Fruit fly (Drosophila melanogaster) whole organism, embryonic: ENCODE measurements around the gene Ptx1.

ENCODE experiments used
- Awh ChIP-seq: fragments of 200-800 bp; sonication (Bioruptor generic); IDR thresholded peaks from 2 replicates; pipeline ENCODE4, ENCODE4 v1.3.6; 2022; ENCODE audit warnings: missing biosample characterization, missing genetic modification characterization
- BtbVII ChIP-seq: fragments of 200-800 bp; sonication (Bioruptor generic); optimal IDR thresholded peaks from 3 replicates; lab custom pipeline; 2017; ENCODE audit warnings: missing biosample characterization, mild to moderate bottlenecking, missing genetic modification characterization
- C15 ChIP-seq: fragments of 200-800 bp; sonication (Bioruptor generic); IDR thresholded peaks from 3 replicates; pipeline ENCODE4 v1.3.6; 2022; ENCODE audit warnings: missing biosample characterization, missing genetic modification characterization
- CG13287 ChIP-seq: fragments of 200-800 bp; sonication (Bioruptor generic); IDR thresholded peaks from 2 replicates; pipeline ENCODE4 v1.3.6; 2022; ENCODE audit warnings: missing biosample characterization, missing genetic modification characterization; ENCODE audit not compliant: partially characterized antibody
- CG1529 ChIP-seq: fragments of 200-800 bp; sonication (Bioruptor generic); optimal IDR thresholded peaks from 3 replicates; lab custom pipeline; 2018; ENCODE audit warnings: missing biosample characterization, missing genetic modification characterization
- CG15479 ChIP-seq: fragments of 200-800 bp; sonication (Bioruptor generic); optimal IDR thresholded peaks from 3 replicates; lab custom pipeline; 2019; ENCODE audit warnings: missing biosample characterization, mild to moderate bottlenecking, missing genetic modification characterization, moderate library complexity
- CG18764 ChIP-seq: fragments of 200-800 bp; sonication (Bioruptor generic); optimal IDR thresholded peaks from 3 replicates; lab custom pipeline; 2016; ENCODE audit warnings: missing biosample characterization, missing genetic modification characterization
- CG2712 ChIP-seq: fragments of 200-800 bp; optimal IDR thresholded peaks from 3 replicates; lab custom pipeline; 2019; ENCODE audit warnings: missing biosample characterization, mild to moderate bottlenecking, missing genetic modification characterization, moderate library complexity
- CG3163 ChIP-seq: fragments of 200-800 bp; sonication (Bioruptor generic); optimal IDR thresholded peaks from 3 replicates; lab custom pipeline; 2016; ENCODE audit warnings: missing biosample characterization, missing genetic modification characterization
- CG32772 ChIP-seq: fragments of 200-800 bp; sonication (Bioruptor generic); IDR thresholded peaks from 2 replicates; pipeline ENCODE4 v1.3.6; 2022; ENCODE audit warnings: missing biosample characterization, missing genetic modification characterization
- CG33213 ChIP-seq: fragments of 200-800 bp; sonication (Bioruptor generic); optimal IDR thresholded peaks from 3 replicates; lab custom pipeline; 2016; ENCODE audit warnings: missing biosample characterization, missing genetic modification characterization
- CG33557 ChIP-seq: fragments of 200-800 bp; sonication (Bioruptor generic); optimal IDR thresholded peaks from 2 replicates; lab custom pipeline; 2019; ENCODE audit warnings: missing biosample characterization, mild to moderate bottlenecking, missing genetic modification characterization, moderate library complexity
- CG4328 ChIP-seq: fragments of 200-800 bp; sonication (Bioruptor generic); optimal IDR thresholded peaks from 3 replicates; lab custom pipeline; 2017; ENCODE audit warnings: missing biosample characterization, missing genetic modification reagents, missing genetic modification characterization
- CG7963 ChIP-seq: fragments of 200-800 bp; sonication (Bioruptor generic); IDR thresholded peaks from 3 replicates; pipeline ENCODE4 v1.3.6; 2022; ENCODE audit warnings: missing biosample characterization, missing genetic modification characterization; ENCODE audit not compliant: partially characterized antibody
- CG8944 ChIP-seq: fragments of 200-800 bp; sonication (Bioruptor generic); optimal IDR thresholded peaks from 3 replicates; lab custom pipeline; 2016; ENCODE audit warnings: missing biosample characterization, missing genetic modification characterization
- CG9437 ChIP-seq: fragments of 200-800 bp; sonication (Bioruptor generic); optimal IDR thresholded peaks from 2 replicates; lab custom pipeline; 2018; ENCODE audit warnings: missing biosample characterization, mild to moderate bottlenecking, missing genetic modification characterization
- CG9727 ChIP-seq: fragments of 200-800 bp; sonication (Bioruptor generic); optimal IDR thresholded peaks from 3 replicates; lab custom pipeline; 2017; ENCODE audit warnings: missing biosample characterization, mild to moderate bottlenecking, missing genetic modification characterization
- Ets65A ChIP-seq: fragments of 200-800 bp; sonication (Bioruptor generic); peaks from one replicate; lab custom pipeline; 2016; ENCODE audit warnings: missing biosample characterization, missing genetic modification characterization
- Fer2 ChIP-seq: fragments of 200-800 bp; sonication (Bioruptor generic); optimal IDR thresholded peaks from 2 replicates; lab custom pipeline; 2018; ENCODE audit warnings: missing biosample characterization, mild to moderate bottlenecking, missing genetic modification characterization, moderate library complexity
- Gsc ChIP-seq: fragments of 200-800 bp; sonication (Bioruptor generic); IDR thresholded peaks from 2 replicates; pipeline ENCODE4 v1.3.6; 2022; ENCODE audit warnings: missing biosample characterization, missing genetic modification characterization
- Hmr ChIP-seq: fragments of 200-800 bp; sonication (Bioruptor generic); optimal IDR thresholded peaks from 3 replicates; lab custom pipeline; 2017; ENCODE audit warnings: mild to moderate bottlenecking, missing biosample characterization, missing genetic modification reagents, missing genetic modification characterization
- Hr39 ChIP-seq: fragments of >200 bp; optimal IDR thresholded peaks from 2 replicates; lab custom pipeline; 2017
- Hr51 ChIP-seq, 2 experiments: fragments of 200-800 bp; sonication (Bioruptor generic); optimal IDR thresholded peaks; 2 replicates in 1 of 2; 3 replicates in 1 of 2; lab custom pipeline; 2016 to 2018; ENCODE audit warnings: missing biosample characterization in 2 of 2, missing genetic modification characterization in 2 of 2, mild to moderate bottlenecking in 1 of 2, moderate library complexity in 1 of 2
- MTF-1 ChIP-seq: fragments of 200-800 bp; sonication (Bioruptor generic); optimal IDR thresholded peaks from 2 replicates; lab custom pipeline; 2018; ENCODE audit warnings: missing biosample characterization, mild to moderate bottlenecking, missing genetic modification characterization, borderline replicate concordance
- Opbp ChIP-seq: fragments of 200-800 bp; sonication (Bioruptor generic); IDR thresholded peaks from 3 replicates; pipeline ENCODE4 v1.3.6; 2022; ENCODE audit warnings: missing biosample characterization, missing genetic modification characterization; ENCODE audit not compliant: partially characterized antibody
- Pdp1 ChIP-seq, 2 experiments: fragments of 200-800 bp; sonication (Bioruptor generic); optimal IDR thresholded peaks; 3 replicates each; lab custom pipeline; 2016; ENCODE audit warnings: missing biosample characterization in 2 of 2, missing genetic modification characterization in 2 of 2, mild to moderate bottlenecking in 1 of 2, moderate library complexity in 1 of 2
- Side ChIP-seq: fragments of 200-800 bp; sonication (Bioruptor generic); optimal IDR thresholded peaks from 2 replicates; lab custom pipeline; 2016; ENCODE audit warnings: missing biosample characterization, missing genetic modification characterization
- Spps ChIP-seq: fragments of 200-800 bp; sonication (Bioruptor generic); optimal IDR thresholded peaks from 2 replicates; lab custom pipeline; 2018; ENCODE audit warnings: missing biosample characterization, mild to moderate bottlenecking, missing genetic modification characterization
- Tbp ChIP-seq: fragments of >200 bp; optimal IDR thresholded peaks from 2 replicates; lab custom pipeline; 2018; ENCODE audit warnings: missing biosample characterization, missing genetic modification characterization
- ap ChIP-seq: fragments of 200-800 bp; sonication (Bioruptor generic); IDR thresholded peaks from 2 replicates; pipeline ENCODE4 v1.3.6; 2022; ENCODE audit warnings: missing biosample characterization, missing genetic modification characterization
- ara ChIP-seq: fragments of 200-800 bp; sonication (Bioruptor generic); IDR thresholded peaks from 2 replicates; pipeline ENCODE4 v1.3.6; 2022; ENCODE audit warnings: missing biosample characterization, missing genetic modification characterization
- bab2 ChIP-seq: fragments of 200-800 bp; sonication (Bioruptor generic); optimal IDR thresholded peaks from 2 replicates; lab custom pipeline; 2016; ENCODE audit warnings: missing biosample characterization, missing genetic modification characterization
- cato ChIP-seq: fragments of 200-800 bp; sonication (Bioruptor generic); optimal IDR thresholded peaks from 2 replicates; lab custom pipeline; 2016; ENCODE audit warnings: missing biosample characterization, missing genetic modification characterization, borderline replicate concordance
- dmrt11E ChIP-seq: fragments of 200-800 bp; sonication (Bioruptor generic); optimal IDR thresholded peaks from 3 replicates; lab custom pipeline; 2018; ENCODE audit warnings: missing biosample characterization, mild to moderate bottlenecking, missing genetic modification characterization, moderate library complexity
- emc ChIP-seq: fragments of 200-800 bp; sonication (Bioruptor generic); optimal IDR thresholded peaks from 2 replicates; lab custom pipeline; 2016; ENCODE audit warnings: missing biosample characterization, missing genetic modification characterization
- fd64A ChIP-seq: fragments of 200-800 bp; sonication (Bioruptor generic); optimal IDR thresholded peaks from 3 replicates; lab custom pipeline; 2018; ENCODE audit warnings: missing biosample characterization, mild to moderate bottlenecking, missing genetic modification characterization
- gfzf ChIP-seq: fragments of 200-800 bp; sonication (Bioruptor generic); optimal IDR thresholded peaks from 2 replicates; lab custom pipeline; 2016; ENCODE audit warnings: missing biosample characterization, mild to moderate bottlenecking, missing genetic modification characterization, moderate library complexity
- her ChIP-seq: fragments of 200-800 bp; sonication (Bioruptor generic); optimal IDR thresholded peaks from 2 replicates; lab custom pipeline; 2016; ENCODE audit warnings: missing biosample characterization, missing genetic modification characterization
- jing ChIP-seq: fragments of 200-800 bp; sonication (Bioruptor generic); optimal IDR thresholded peaks from 2 replicates; lab custom pipeline; 2018; ENCODE audit warnings: missing biosample characterization, mild to moderate bottlenecking, missing genetic modification characterization
- nau ChIP-seq: fragments of 200-800 bp; sonication (Bioruptor generic); optimal IDR thresholded peaks from 3 replicates; lab custom pipeline; 2017; ENCODE audit warnings: missing biosample characterization, mild to moderate bottlenecking, missing genetic modification characterization, missing genetic modification reagents
- otp ChIP-seq: fragments of 200-800 bp; sonication (Bioruptor generic); IDR thresholded peaks from 3 replicates; pipeline ENCODE4, ENCODE4 v1.3.6; 2022; ENCODE audit warnings: missing biosample characterization, missing genetic modification characterization
- pnt ChIP-seq: fragments of 200-800 bp; sonication (Bioruptor generic); optimal IDR thresholded peaks from 3 replicates; lab custom pipeline; 2016; ENCODE audit warnings: missing biosample characterization, missing genetic modification characterization
- pros ChIP-seq: fragments of 200-800 bp; sonication (Bioruptor generic); optimal IDR thresholded peaks from 3 replicates; lab custom pipeline; 2019; ENCODE audit warnings: missing biosample characterization, mild to moderate bottlenecking, missing genetic modification characterization, moderate library complexity
- psq ChIP-seq: fragments of 200-800 bp; sonication (Bioruptor generic); optimal IDR thresholded peaks from 2 replicates; lab custom pipeline; 2017; ENCODE audit warnings: missing biosample characterization, missing genetic modification characterization
- scrt ChIP-seq: fragments of 200-800 bp; sonication (Bioruptor generic); optimal IDR thresholded peaks from 2 replicates; lab custom pipeline; 2018; ENCODE audit warnings: missing biosample characterization, mild to moderate bottlenecking, missing genetic modification characterization, moderate library complexity
- sr ChIP-seq: fragments of 200-800 bp; sonication (Bioruptor generic); IDR thresholded peaks from 3 replicates; pipeline ENCODE4 v1.3.6; 2022; ENCODE audit warnings: missing biosample characterization, missing genetic modification characterization
- tll ChIP-seq, 2 experiments: fragments of 200-800 bp in 1 of 2; fragments of >200 bp in 1 of 2; sonication (Bioruptor generic) in 1 of 2; optimal IDR thresholded peaks; 2 replicates each; lab custom pipeline; 2017 to 2019; ENCODE audit warnings: missing biosample characterization in 2 of 2, missing genetic modification characterization in 2 of 2, mild to moderate bottlenecking in 1 of 2, moderate library complexity in 1 of 2
- tup ChIP-seq: fragments of 200-800 bp; sonication (Bioruptor generic); optimal IDR thresholded peaks from 2 replicates; lab custom pipeline; 2016; ENCODE audit warnings: missing biosample characterization, mild to moderate bottlenecking, missing genetic modification characterization, moderate library complexity
- vfl ChIP-seq: fragments of 200-800 bp; sonication (Bioruptor generic); optimal IDR thresholded peaks from 2 replicates; lab custom pipeline; 2016; ENCODE audit warnings: missing biosample characterization, missing genetic modification characterization
- yki ChIP-seq: fragments of >200 bp; optimal IDR thresholded peaks from 3 replicates; lab custom pipeline; 2018

Ptx1 gene

dm6 chr3R:30888550-30889259 is 23.8 kb upstream of the Ptx1 start, which contains the start of gene Sap-r:
Gene Sap-r (minus strand): TSS chr3R:30889062.
- TF ChIP-seq Hmr (GFP tag; lab: Kevin White, UChicago) (peak; percentile 81), Pdp1 (GFP tag; optimal IDR thresholded peaks at IDR 0.05; lab: Kevin White, UChicago) (peak in 1 of 2 experiments; percentile 41), Awh (GFP tag; lab: Robert Waterston, UW) (no peak), emc (GFP tag; lab: Kevin White, UChicago) (no peak), C15 (GFP tag; lab: Robert Waterston, UW) (no peak), Fer2 (tag; lab: Kevin White, UChicago) (no peak), otp (GFP tag; lab: Robert Waterston, UW) (no peak), CG7963 (GFP tag; lab: Robert Waterston, UW) (peak; percentile 17; the same call in 1 of the 3 replicates), CG33213 (peak; percentile 83), yki (no peak), vfl (GFP tag; lab: Kevin White, UChicago) (no peak), gfzf (GFP tag; lab: Kevin White, UChicago) (peak; percentile 99), CG9437 (GFP tag; lab: Kevin White, UChicago) (no peak), BtbVII (GFP tag; lab: Kevin White, UChicago) (no peak), Tbp (no peak), Ets65A (peak; percentile 67), nau (GFP tag; lab: Kevin White, UChicago) (no peak), ara (GFP tag; lab: Robert Waterston, UW) (no peak), CG3163 (peak; percentile 48), CG33557 (GFP tag; lab: Kevin White, UChicago) (peak; percentile 19), CG4328 (no peak), Hr39 (lab: Kevin White, UChicago) (no peak), CG1529 (GFP tag; lab: Kevin White, UChicago) (no peak), fd64A (GFP tag; lab: Kevin White, UChicago) (no peak), cato (no peak), Spps (tag; lab: Kevin White, UChicago) (peak; percentile 26), pros (GFP tag; lab: Kevin White, UChicago) (no peak), sr (GFP tag; lab: Robert Waterston, UW) (no peak), ap (GFP tag; lab: Robert Waterston, UW) (no peak), pnt (GFP tag; lab: Kevin White, UChicago) (no peak), MTF-1 (GFP tag; lab: Kevin White, UChicago) (no peak), her (GFP tag; lab: Kevin White, UChicago) (no peak), Hr51 (GFP tag; optimal IDR thresholded peaks at IDR 0.05; lab: Kevin White, UChicago) (no peak), dmrt11E (no peak), jing (GFP tag; lab: Kevin White, UChicago) (no peak), Side (GFP tag; lab: Kevin White, UChicago) (no peak), CG13287 (GFP tag; lab: Robert Waterston, UW) (peak; percentile 92), CG32772 (GFP tag; lab: Robert Waterston, UW) (no peak), psq (GFP tag; lab: Kevin White, UChicago) (peak; percentile 69), CG2712 (tag; lab: Kevin White, UChicago) (peak; percentile 62), tup (no peak), Opbp (peak; percentile 83), scrt (GFP tag; lab: Kevin White, UChicago) (no peak), tll (GFP tag; optimal IDR thresholded peaks at IDR 0.05; lab: Kevin White, UChicago) (no peak), Gsc (GFP tag; lab: Robert Waterston, UW) (no peak), CG8944 (GFP tag; lab: Kevin White, UChicago) (no peak), CG9727 (GFP tag; lab: Kevin White, UChicago) (no peak), CG18764 (GFP tag; lab: Kevin White, UChicago) (no peak), CG15479 (GFP tag; lab: Kevin White, UChicago) (no peak), bab2 (GFP tag; lab: Kevin White, UChicago) (no peak)
